Fruit fly (Drosophila melanogaster): ENCODE data around the gene CG42300.

Gene CG42300

DNA sequence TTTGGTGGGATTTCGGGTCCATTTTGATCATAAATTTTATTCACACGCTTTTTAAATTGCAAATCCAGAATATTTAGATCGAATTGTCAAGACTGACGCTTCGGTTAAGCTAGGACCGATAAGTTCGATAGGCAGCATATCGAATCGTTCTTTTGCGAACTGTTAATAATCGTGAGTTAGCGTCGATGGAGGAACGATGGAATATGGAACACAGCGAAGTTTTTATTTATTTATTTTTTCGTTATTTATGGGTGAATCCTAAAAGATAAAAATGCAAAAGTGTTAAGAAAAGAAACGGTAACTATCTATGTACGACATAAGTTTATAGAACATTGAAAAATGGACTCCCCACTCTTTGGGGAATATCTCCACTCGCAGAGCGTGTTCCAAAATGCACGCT lies at the start of gene CG42300:
TSS of gene CG42300 (minus strand) at position 101 of the 400 bp plus-strand sequence.
- no peak for TF ChIP-seq noc (tag; optimal IDR thresholded peaks at IDR 0.05)

DNA sequence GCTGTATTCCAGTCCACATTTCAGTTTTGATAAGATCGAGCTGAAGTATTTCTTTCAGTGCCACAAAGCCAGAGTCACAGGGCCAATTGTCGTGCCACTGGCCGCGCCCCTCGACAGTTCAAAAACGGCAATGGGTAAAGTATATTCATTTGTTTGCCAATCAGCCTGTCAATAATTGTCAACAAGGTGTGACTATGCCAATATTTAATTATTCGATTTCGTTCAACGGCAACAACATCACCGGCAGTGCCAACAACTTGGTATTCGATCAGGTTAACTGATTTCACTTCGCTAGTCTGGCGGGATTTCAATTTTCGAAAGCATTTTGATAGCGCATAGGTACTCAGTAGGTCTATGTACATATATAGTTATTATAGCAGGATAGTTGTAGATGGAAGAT lies 46.6 kb upstream of the CG42300 start:
- no peak for TF ChIP-seq noc (tag; optimal IDR thresholded peaks at IDR 0.05)

DNA sequence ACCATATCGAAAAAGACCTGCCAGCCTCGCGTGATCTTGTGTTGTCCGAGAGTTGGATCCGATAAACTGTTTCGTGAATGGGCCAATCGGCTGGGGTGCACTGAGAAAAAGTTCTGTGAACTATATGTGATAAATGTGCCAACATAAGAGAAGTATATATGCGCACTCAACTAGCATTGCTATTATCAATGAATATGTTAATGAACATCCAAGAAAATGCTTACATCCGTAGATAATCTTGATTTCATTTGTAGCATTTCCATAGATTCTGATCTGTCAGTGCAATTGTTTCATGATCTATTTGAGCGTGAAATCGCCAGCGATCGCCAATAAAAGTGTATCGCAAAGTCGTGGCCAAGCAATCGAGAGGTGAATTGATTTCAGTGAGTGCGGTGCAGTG lies 45.4 kb upstream of the CG42300 start:
- no peak for TF ChIP-seq noc (tag; optimal IDR thresholded peaks at IDR 0.05)

DNA sequence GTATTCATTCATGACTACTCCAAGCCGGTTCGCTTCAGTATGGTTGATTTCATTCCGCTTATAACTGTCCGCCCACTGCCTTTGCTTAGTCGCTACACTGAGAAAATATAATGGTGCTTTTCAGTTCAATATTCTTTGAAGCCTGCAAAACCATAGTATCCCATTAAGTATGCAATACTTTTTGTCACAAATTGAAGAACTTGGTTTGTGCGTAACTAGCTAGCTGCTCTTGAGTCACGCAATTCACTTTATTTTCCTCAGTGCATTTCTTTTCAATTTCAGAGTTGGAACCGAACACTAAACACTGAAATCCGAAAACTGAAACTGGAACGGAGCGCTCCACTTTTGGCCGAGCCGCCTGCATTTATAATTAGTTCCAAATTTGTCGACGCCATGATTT lies 43.9 kb upstream of the CG42300 start:
- peak; percentile 5 for TF ChIP-seq noc (tag; optimal IDR thresholded peaks at IDR 0.05)

DNA sequence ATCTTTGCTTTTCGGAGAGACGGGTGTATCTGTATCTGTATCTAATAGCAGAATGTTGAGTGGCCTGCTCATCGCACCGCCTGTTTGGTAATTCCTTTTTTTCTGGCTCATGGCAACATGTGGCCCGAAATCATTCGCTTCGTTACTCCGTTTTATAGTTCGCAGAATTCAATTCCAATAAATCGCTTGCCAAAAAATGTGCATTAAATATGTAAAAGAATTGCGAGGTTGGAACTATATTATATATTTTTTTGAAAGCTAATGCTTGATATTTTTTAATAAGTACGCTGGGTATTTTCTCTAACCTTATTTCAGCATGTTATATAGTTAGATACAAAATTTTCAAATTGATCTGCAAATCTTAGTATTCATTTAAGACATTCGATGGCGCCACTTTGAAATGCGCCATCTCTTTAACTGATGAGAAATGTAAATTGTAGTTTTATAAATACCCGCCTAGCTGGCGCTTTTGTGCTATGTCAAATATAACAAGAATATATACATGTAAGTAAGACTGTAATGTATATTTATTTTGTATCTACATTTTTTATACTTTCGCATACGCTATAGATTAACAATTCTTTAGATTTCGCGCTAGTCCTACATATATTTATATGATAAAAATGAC lies 38.5 kb upstream of the CG42300 start:
- no peak for TF ChIP-seq noc (tag; optimal IDR thresholded peaks at IDR 0.05)

DNA sequence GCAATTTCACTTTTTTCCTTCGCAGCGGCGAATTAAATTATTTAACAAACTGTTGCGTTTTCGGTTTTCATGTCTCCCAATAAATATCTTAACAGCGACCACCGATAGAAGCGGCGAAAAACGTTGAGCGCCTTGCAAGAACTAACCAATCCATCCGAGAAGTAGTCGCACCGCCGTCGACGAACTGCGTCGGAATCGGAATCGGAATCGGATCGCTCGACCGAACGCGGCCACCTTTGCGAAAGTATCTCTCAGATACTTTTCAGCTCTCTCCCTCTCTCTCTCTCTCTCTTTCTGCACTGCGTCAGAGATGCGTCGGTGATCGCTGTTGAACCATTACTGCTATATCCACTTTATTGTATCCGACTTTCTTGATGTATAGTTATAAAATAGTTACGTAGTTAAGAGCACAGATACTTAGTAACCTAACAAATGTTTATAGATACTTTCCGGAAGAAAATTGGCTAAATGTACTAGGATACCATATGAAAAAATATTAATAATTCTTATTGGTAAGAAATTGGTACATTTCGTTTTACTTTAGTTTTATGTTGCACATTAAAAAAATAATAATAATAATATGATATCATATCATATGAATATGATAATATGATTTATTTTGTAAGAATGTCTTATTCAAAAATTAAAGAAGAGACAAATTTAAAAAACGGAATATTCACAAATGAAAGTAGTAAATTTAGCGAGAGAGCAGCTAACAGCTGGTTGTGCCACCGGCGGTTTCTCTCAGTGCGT lies 37.8 kb upstream of the CG42300 start, which contains the start of gene Chsy:
TSS of gene Chsy (minus strand) at position 58 of the 753 bp plus-strand sequence.
- no peak for TF ChIP-seq noc (tag; optimal IDR thresholded peaks at IDR 0.05)

DNA sequence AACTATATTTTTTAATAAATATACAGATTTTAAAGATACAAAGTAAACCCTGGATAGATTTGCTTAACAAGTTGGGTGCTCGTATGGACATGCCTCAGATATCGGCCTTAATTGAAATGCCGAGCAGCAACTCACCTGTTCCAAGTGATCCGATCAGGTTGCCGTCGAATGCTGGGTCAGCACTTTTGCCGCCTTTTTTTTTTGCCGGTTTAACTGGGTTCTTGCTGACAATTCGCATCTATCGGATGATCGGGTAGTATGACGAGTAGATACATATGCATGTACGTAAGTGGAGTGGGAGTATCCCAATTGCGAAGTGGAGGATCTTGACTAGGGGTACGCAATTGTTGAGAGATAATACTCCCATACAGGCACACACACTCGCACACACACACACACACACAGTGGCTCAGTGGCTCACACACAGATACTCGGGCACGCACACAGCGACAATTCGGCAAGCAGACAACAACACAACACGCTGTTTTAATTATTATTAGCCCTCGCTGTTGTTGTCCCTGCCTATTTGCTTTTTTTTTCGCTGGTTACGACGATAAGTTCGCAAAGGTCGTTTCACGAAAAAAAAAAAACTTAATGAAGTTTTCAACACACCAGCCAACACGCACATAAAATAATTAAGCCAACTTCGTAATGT lies 37.1 kb upstream of the CG42300 start:
- TF ChIP-seq noc (tag; optimal IDR thresholded peaks at IDR 0.05) = no peak

DNA sequence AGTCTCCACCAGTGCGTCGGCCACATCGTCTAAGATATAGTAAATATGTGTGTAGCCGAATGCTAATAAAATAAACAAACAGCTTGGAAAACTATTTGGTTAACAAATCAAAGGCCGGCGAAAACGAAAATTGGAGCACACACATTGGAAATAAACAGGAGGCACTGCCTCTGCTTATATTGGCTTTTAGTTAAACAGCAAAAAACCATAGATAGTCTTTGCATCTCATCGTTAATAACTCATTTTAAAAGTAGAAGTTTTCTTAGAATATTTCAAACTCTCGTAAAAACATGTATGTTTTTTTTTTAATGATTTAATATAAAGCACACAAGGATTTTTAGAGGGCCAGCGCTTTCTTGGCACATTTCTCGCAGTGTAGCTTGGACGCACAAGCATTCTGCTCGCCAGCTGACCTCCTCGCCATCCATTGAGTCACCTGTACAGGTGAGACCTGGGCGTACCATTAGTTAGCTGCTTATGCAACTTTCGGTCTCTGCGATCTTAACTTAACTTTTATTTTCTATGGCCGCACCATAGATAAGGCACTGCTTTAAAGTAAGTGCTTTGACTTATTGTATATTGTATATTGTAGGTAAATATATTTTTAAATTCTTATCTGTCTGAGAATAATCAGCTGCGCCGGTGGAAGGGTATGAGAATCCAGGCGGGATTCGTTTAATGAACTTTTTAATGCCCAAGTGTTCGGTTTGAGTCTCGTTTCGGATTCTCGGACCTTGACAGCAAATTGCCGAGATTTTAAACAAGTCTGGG lies 36.1 kb upstream of the CG42300 start:
- peak; percentile 55 for TF ChIP-seq noc (tag; optimal IDR thresholded peaks at IDR 0.05)

DNA sequence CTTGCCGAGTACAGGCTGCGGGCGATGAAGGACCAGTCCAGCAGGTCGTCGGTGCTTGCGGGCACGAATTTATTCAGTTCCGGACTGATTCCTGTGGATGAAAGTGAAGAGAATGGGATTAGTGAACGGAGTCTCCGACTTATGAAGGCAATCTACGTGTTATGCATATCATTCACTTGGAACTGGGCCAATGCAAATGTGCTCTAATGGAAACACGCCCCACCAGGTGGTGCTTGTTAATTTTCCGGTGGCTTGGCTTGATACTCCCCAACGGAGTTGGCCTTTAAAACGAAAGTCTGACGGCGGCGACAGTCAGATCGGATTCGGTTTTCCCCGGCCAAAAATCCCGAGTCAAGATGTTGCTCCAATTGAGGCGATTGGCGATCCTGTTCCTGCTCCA lies 31.6 kb upstream of the CG42300 start, which contains the start of gene Alp11:
TSS of gene Alp11 (plus strand) at position 301 of the 400 bp plus-strand sequence.
- TF ChIP-seq noc (tag; optimal IDR thresholded peaks at IDR 0.05) = no peak

DNA sequence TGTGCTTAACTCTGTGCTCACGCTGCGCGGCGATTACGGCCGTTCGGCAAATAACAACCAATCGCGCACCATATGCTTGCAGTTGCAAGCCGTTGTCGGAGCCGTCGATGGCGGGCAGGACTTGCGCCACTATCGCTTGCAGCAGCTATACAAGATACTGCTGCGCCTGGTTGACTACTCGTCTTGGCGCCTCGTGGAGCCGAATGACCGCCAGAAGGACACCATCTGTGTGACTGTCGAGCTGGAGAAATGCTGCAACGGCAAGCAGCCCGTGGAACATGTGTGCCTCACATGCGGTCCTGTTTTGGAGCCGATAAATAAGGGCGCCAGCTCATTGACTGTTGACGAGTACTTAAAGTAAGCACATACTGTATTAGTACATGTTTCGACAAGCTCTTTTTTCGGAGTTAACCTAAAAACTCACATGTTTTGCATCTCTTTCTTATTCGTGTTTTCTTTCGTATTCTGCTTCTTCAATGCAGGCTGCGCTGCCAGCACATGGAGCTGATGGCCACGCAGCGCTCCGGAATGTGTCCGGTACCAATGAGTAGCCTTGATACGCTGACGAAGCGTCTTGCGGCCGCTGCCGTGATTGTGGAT lies 28.1 kb upstream of the CG42300 start:
- TF ChIP-seq noc (tag; optimal IDR thresholded peaks at IDR 0.05) = no peak

DNA sequence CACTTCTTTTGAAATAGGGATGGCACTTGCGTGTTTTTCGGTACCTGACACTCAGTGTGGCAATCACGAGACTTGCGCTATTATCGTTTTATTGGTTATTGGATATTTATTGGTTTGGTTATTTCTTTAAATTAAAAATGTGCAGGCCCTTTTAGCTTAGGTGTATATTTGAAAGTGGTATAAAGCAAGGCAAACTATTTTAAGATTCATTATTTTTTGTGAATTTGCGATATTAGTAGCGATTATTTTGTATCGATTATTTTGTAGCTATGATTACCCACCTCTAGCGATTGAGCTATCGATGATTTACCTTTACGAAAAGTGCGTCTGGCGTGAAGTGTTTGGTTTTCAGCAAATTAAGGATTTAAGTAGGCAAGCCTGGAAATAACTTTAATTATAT lies 27.0 kb upstream of the CG42300 start, which contains the start of the genes CG9215 and CG8097:
TSS of gene CG9215 (minus strand) at position 22 of the 400 bp plus-strand sequence.
TSS of gene CG8097 (plus strand) at position 307 of the 400 bp plus-strand sequence.
- TF ChIP-seq noc (tag; optimal IDR thresholded peaks at IDR 0.05) = peak; percentile 53

DNA sequence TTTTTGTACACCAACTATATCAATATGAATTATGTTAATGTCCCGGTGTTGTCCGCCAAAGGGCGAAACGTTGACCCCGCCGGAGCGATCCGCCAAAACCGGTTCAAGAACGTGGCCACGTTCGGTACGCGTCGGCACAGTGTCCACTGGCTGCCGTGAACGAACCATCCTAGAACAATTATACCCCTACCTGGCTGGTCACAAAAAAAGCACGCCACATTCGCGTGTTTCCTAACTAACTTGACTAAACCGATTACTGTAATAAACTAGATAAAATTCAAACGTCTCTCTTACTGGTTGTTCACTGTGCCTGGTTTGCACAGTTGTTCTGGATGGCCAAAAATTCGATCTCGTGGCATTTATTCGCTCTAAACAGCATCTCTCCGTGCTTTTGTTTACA lies 23.7 kb upstream of the CG42300 start:
- peak; percentile 96 for TF ChIP-seq noc (tag; optimal IDR thresholded peaks at IDR 0.05)

DNA sequence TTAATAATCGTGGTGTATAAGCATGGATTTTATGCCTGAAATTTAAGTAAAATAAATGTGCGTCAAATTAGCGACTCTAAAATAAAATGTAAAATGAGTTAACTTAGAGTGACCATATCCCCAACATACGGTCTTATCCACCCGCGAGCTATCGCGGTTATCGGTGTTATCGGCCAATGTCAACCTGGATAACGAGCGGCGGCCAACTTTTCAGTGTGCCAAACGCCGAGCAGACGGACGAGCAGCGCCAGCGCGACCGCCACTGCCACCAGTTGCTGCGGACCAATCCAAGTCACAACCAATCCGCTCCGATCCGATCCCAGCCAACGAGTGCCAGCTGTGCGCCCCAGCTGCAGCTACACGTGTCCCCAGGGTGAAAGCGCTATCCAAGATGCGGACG lies 22.2 kb upstream of the CG42300 start, which contains the start of the genes cerv and CG7872:
TSS of gene cerv (minus strand) at position 129 of the 400 bp plus-strand sequence.
TSS of gene CG7872 (plus strand) at position 163 of the 400 bp plus-strand sequence.
- TF ChIP-seq noc (tag; optimal IDR thresholded peaks at IDR 0.05) = no peak

DNA sequence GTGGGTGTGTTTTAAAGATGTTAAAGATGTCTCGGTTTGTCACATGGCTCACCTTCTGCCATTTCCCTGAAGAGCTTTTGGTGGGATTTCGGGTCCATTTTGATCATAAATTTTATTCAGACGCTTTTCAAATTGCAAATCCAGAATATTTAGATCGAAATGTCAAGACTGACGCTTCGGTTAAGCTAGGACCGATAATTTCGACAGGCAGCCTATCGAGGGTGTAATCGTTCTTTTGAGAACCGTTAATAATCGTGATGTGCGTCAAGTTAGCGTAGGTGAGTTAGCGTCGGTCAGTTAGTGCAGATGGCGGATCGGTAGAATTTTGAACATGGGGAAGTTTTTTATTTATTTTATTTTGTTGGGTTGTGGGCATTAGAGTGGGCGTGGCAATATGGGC lies 19.7 kb upstream of the CG42300 start, which contains the start of gene CG42299:
TSS of gene CG42299 (minus strand) at position 127 of the 400 bp plus-strand sequence.
- TF ChIP-seq noc (tag; optimal IDR thresholded peaks at IDR 0.05) = no peak

DNA sequence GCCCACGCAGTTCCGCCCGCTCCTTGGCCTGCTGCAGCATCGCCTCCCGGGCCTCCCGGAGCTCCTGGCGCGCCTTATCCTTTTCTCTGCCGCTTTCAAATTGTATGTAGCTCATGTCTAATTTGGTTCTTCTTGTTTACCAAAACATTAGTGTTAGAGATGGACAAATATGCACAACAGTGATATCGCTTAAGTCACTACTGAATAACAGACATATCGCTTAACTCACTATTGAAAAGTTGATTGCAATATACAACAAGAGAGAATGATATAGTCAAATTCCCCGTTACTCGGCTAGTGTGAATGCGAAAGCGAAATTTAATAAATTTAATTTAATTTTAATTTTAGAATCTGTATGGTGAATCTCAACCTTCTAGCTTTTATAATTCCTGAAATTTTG lies 18.5 kb upstream of the CG42300 start, which contains the start of gene CG9213:
TSS of gene CG9213 (minus strand) at position 152 of the 400 bp plus-strand sequence.
- TF ChIP-seq noc (tag; optimal IDR thresholded peaks at IDR 0.05) = no peak

All from whole organism, larva.